Worm (Caenorhabditis elegans): ENCODE results near the gene nlp-82.

DNA sequence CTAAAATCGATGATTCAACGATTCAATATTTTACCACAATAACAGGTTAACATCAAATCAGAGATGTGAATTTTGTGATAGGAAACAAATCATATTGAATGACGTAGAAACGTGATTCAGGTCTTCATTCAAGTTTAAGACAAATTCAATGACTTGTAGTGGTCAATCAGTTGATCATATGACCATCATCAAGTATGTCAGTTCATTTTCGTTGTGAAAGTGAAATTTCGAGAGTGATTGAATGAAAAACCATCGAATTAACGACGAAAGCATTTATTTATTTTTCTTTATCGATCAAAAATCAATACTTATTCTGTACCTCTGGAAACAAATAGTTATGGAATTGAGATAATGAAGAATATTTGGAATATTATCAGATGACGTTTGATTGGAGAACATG is 2.6 kb downstream of the nlp-82 start:
- no peak for TF ChIP-seq ceh-82 (tag; optimal IDR thresholded peaks at IDR 0.05)
- no peak for TF ChIP-seq elt-1 (tag; optimal IDR thresholded peaks at IDR 0.05)
- no peak for TF ChIP-seq lsy-12 (tag; optimal IDR thresholded peaks at IDR 0.05)
- TF ChIP-seq nhr-77 (tag; optimal IDR thresholded peaks at IDR 0.05): no peak
